Worm (Caenorhabditis elegans) whole organism, midembryonic: ENCODE data around the gene cest-3.

ENCODE experiments used
- flt-1 ChIP-seq: fragments of 200-800 bp; sonication (Bioruptor generic); IDR thresholded peaks from 2 replicates; pipeline ENCODE4 v1.3.6; 2022; ENCODE audit warnings: missing genetic modification characterization, missing compliant biosample characterization
- tab-1 ChIP-seq: fragments of 200-800 bp; sonication (Bioruptor generic); IDR thresholded peaks from 2 replicates; pipeline ENCODE4 v1.3.6; 2022; ENCODE audit warnings: missing genetic modification characterization, missing compliant biosample characterization
- ztf-23 ChIP-seq: fragments of 200-800 bp; sonication (Bioruptor generic); IDR thresholded peaks from 2 replicates; pipeline ENCODE4 v1.3.6; 2022; ENCODE audit warnings: missing genetic modification reagents, missing genetic modification characterization, missing compliant biosample characterization
- ztf-29 ChIP-seq: fragments of 200-800 bp; sonication (Bioruptor generic); IDR thresholded peaks from 2 replicates; pipeline ENCODE4 v1.3.6; 2022; ENCODE audit warnings: missing genetic modification reagents, missing genetic modification characterization, missing compliant biosample characterization

DNA sequence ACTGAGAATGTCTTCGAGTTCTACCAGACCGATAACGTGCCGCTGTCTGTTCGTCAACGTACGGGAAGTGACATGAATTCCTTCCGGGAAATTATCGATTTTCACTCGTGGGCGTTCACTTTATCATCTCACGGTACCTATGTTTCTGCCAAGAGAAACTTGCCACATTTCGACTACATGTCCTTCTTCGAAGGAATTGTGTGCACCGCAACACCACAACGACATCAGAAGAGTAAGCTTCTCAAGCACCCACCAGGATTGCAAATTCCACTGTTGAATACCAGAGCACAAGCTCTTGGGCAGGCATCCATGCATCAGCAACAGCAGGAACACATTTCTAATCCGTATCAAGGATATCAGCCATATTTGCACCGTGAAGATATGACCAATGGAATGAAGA is 42.7 kb downstream of the cest-3 start:
- TF ChIP-seq ztf-23 (GFP tag; lab: Robert Waterston, UW) (no peak), flt-1 (no peak), tab-1 (GFP tag; lab: Robert Waterston, UW) (no peak), ztf-29 (no peak)
